Worm (Caenorhabditis elegans) whole organism, L2 larva: Measurements from ENCODE around the gene K05F6.8.
"Not testable (repeated sequence)": the region's sequence is repeated elsewhere in the genome, so short reads cannot be mapped to it uniquely, and the experiment has no call there.

Experiments
- F13H6.1 ChIP-seq: sonication (generic microtip); optimal IDR thresholded peaks from 2 replicates; lab custom pipeline; 2016; ENCODE audit warnings: missing genetic modification characterization, missing compliant biosample characterization
- Y55F3AM.14 ChIP-seq: fragments of 200-800 bp; sonication (Bioruptor generic); optimal IDR thresholded peaks from 2 replicates; lab custom pipeline; 2018; ENCODE audit warnings: mild to moderate bottlenecking, missing genetic modification characterization, missing compliant biosample characterization
- ZK546.5 ChIP-seq: sonication (generic microtip); optimal IDR thresholded peaks from 2 replicates; lab custom pipeline; 2017; ENCODE audit warnings: missing biosample characterization, missing genetic modification characterization
- aly-2 ChIP-seq: fragments of 150-350 bp; optimal IDR thresholded peaks from 2 replicates; lab custom pipeline; 2014; ENCODE audit warnings: missing biosample characterization, missing genetic modification characterization
- ama-1 ChIP-seq: fragments of 150-350 bp; optimal IDR thresholded peaks from 2 replicates; lab custom pipeline; 2018; ENCODE audit warnings: inconsistent platforms
- dmd-4 ChIP-seq: sonication (generic microtip); optimal IDR thresholded peaks from 2 replicates; lab custom pipeline; 2017; ENCODE audit warnings: missing biosample characterization, missing genetic modification characterization
- egl-27 ChIP-seq: sonication (generic microtip); optimal IDR thresholded peaks from 3 replicates; lab custom pipeline; 2017; ENCODE audit warnings: missing biosample characterization, missing genetic modification reagents, missing genetic modification characterization
- elt-3 ChIP-seq: sonication (generic microtip); optimal IDR thresholded peaks from 2 replicates; lab custom pipeline; 2017; ENCODE audit warnings: missing biosample characterization, missing genetic modification characterization
- fos-1 ChIP-seq: fragments of 150-350 bp; optimal IDR thresholded peaks from 2 replicates; lab custom pipeline; 2014; ENCODE audit warnings: missing biosample characterization, missing genetic modification characterization
- gmeb-1 ChIP-seq: fragments of 150-350 bp; optimal IDR thresholded peaks from 2 replicates; lab custom pipeline; 2014; ENCODE audit warnings: missing biosample characterization, missing genetic modification characterization
- lin-39 ChIP-seq: fragments of 150-350 bp; optimal IDR thresholded peaks from 2 replicates; lab custom pipeline; 2014; ENCODE audit warnings: missing biosample characterization, missing genetic modification reagents, missing genetic modification characterization
- lsy-2 ChIP-seq, 2 experiments: fragments of 150-350 bp in 1 of 2; sonication (generic microtip) in 1 of 2; optimal IDR thresholded peaks; 2 replicates each; lab custom pipeline; 2014 to 2017; ENCODE audit warnings: missing biosample characterization in 2 of 2, missing genetic modification characterization in 2 of 2
- mab-5 ChIP-seq: fragments of 150-350 bp; optimal IDR thresholded peaks from 2 replicates; lab custom pipeline; 2014; ENCODE audit warnings: missing biosample characterization, missing genetic modification characterization
- nhr-10 ChIP-seq: sonication (generic microtip); optimal IDR thresholded peaks from 2 replicates; lab custom pipeline; 2017; ENCODE audit warnings: missing biosample characterization, missing genetic modification characterization
- nhr-11 ChIP-seq: fragments of 150-350 bp; optimal IDR thresholded peaks from 2 replicates; lab custom pipeline; 2014; ENCODE audit warnings: missing biosample characterization, missing genetic modification characterization
- nhr-12 ChIP-seq: fragments of 150-350 bp; optimal IDR thresholded peaks from 2 replicates; lab custom pipeline; 2014; ENCODE audit warnings: missing biosample characterization, missing genetic modification characterization
- nhr-129 ChIP-seq: fragments of 150-350 bp; optimal IDR thresholded peaks from 2 replicates; lab custom pipeline; 2014; ENCODE audit warnings: missing biosample characterization, missing genetic modification characterization
- nhr-21 ChIP-seq: fragments of 150-350 bp; optimal IDR thresholded peaks from 2 replicates; lab custom pipeline; 2014; ENCODE audit warnings: missing biosample characterization, missing genetic modification characterization
- nhr-23 ChIP-seq: fragments of 150-350 bp; optimal IDR thresholded peaks from 2 replicates; lab custom pipeline; 2014; ENCODE audit warnings: missing biosample characterization, missing genetic modification reagents, missing genetic modification characterization
- nhr-77 ChIP-seq: fragments of 150-350 bp; optimal IDR thresholded peaks from 2 replicates; lab custom pipeline; 2014; ENCODE audit warnings: missing biosample characterization, missing genetic modification characterization
- peb-1 ChIP-seq: fragments of 150-350 bp; optimal IDR thresholded peaks from 2 replicates; lab custom pipeline; 2014; ENCODE audit warnings: missing biosample characterization, missing genetic modification characterization
- sem-4 ChIP-seq: fragments of 150-350 bp; optimal IDR thresholded peaks from 2 replicates; lab custom pipeline; 2014; ENCODE audit warnings: missing biosample characterization, missing genetic modification reagents, missing genetic modification characterization
- sma-3 ChIP-seq: sonication (generic microtip); optimal IDR thresholded peaks from 2 replicates; lab custom pipeline; 2016; ENCODE audit warnings: missing genetic modification reagents, missing genetic modification characterization, missing compliant biosample characterization
- snpc-4 ChIP-seq: fragments of 150-350 bp; optimal IDR thresholded peaks from 2 replicates; lab custom pipeline; 2014; ENCODE audit warnings: missing biosample characterization, missing genetic modification characterization
- unc-39 ChIP-seq: fragments of 150-350 bp; optimal IDR thresholded peaks from 2 replicates; lab custom pipeline; 2014; ENCODE audit warnings: missing biosample characterization, missing genetic modification characterization
- unc-55 ChIP-seq: fragments of 150-350 bp; sonication (generic microtip); optimal IDR thresholded peaks from 3 replicates; lab custom pipeline; 2014; ENCODE audit warnings: missing biosample characterization, missing genetic modification reagents, missing genetic modification characterization
- ztf-4 ChIP-seq: fragments of 150-350 bp; optimal IDR thresholded peaks from 2 replicates; lab custom pipeline; 2014; ENCODE audit warnings: missing biosample characterization, missing genetic modification characterization

Gene K05F6.8

ce11 chrII:1568214-1568613 is 668 bp upstream of the K05F6.8 start, which contains the start of gene fbxb-49:
fbxb-49 (plus strand) TSS chrII:1568514.
- TF ChIP-seq egl-27 (tag; lab: Kevin White, UChicago) (no peak), nhr-129 (tag; lab: Kevin White, UChicago) (no peak), fos-1 (no peak), unc-55 (GFP tag; lab: Kevin White, UChicago) (no peak), peb-1 (no peak), nhr-10 (tag; lab: Kevin White, UChicago) (no peak), sma-3 (GFP tag; lab: Kevin White, UChicago) (no peak), dmd-4 (tag; lab: Kevin White, UChicago) (no peak)

DNA sequence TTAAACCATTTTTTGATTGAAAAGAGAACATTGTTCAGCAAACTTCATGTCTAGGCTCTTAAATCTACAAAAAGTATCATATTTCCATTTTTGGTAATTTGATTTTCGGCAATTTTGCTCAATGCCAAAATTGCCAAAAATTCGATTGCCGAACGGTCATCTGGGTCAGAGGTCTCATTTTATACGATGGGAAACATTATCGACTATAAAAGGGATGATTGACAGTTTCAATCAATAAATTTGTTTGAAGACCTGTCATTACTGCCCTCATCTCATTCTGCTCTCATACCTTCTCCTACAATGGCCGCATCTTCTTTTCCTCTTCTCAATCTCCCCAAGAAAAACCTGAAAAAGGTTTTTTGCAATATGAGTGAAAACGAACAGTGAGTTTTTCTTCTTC is 5.7 kb downstream of the K05F6.8 start, which contains the start of gene K05F6.14:
K05F6.14 (plus strand) TSS at position 301 of the 400 bp plus-strand sequence.
- TF ChIP-seq nhr-21 (no peak), sma-3 (GFP tag; lab: Kevin White, UChicago) (no peak), ama-1 (lab: Kevin White, UChicago) (no peak), nhr-12 (tag; lab: Kevin White, UChicago) (no peak), egl-27 (tag; lab: Kevin White, UChicago) (no peak), unc-39 (no peak), nhr-77 (no peak), sem-4 (no peak)
- TF ChIP-seq, all 48 proteins: peak for 0

DNA sequence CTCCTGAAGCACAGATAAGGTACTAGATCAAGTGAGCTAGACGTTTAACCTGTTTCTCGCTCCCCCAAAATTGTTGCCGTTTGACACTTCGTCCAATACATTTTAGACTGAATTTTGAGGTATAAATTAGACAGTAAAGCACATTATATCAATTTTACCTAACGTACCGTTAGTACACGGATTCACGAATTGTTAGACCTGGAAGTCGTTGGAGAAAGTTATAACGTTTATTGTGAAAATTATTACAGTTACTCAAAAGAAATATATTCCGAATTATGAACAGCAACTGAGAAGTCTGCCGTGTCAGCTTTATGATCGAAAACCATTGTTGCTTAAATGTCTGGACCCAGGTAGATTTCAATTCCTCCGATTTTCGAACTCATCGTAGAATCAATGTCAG is 6.7 kb downstream of the K05F6.8 start:
- TF ChIP-seq nhr-11 (tag; lab: Kevin White, UChicago) (no peak), aly-2 (no peak)

- TF ChIP-seq ama-1 (lab: Kevin White, UChicago); nhr-21; Y55F3AM.14 (GFP tag; lab: Kevin White, UChicago): not testable (repeated sequence)
Observed at ce11 chrII:1556217-1556616, 11.3 kb downstream of the K05F6.8 start, which contains the start of the genes fbxb-54 and fbxb-50. fbxb-54 (minus strand) TSS chrII:1556317. fbxb-50 (plus strand) TSS chrII:1556443.

DNA sequence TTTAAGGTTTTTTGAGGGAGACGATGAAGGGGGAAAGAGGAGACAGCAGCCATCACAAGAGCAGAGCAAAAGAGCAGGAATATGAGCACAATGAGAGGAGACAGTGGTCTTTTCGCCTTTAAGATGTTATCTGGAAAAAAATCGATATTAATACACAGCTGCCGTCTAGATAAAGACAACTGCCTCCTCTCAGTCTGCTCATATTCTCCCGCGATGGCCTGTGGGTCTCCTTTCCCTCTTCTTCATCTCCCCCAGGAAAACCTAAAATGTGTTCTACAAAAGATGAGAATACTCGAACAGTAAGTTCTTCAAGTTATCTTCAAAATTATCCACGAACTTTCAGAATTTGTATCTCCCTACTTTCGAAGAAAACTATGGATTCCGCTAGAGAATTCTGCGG is 17.0 kb downstream of the K05F6.8 start, which contains the start of the genes fbxb-52 and fbxb-51:
fbxb-52 (minus strand) TSS at position 101 of the 400 bp plus-strand sequence.
fbxb-51 (plus strand) TSS at position 212 of the 400 bp plus-strand sequence.
- TF ChIP-seq mab-5 (tag; lab: Kevin White, UChicago) = no peak
- no peak for TF ChIP-seq unc-55 (GFP tag; lab: Kevin White, UChicago)

- TF ChIP-seq ama-1 (lab: Kevin White, UChicago) = no peak
- no peak for TF ChIP-seq F13H6.1 (tag; lab: Kevin White, UChicago)
- no peak for TF ChIP-seq snpc-4 (tag; lab: Kevin White, UChicago)
- TF ChIP-seq gmeb-1 (tag; lab: Kevin White, UChicago) = no peak
- no peak for TF ChIP-seq ZK546.5 (tag; lab: Kevin White, UChicago)
- TF ChIP-seq nhr-12 (tag; lab: Kevin White, UChicago) = no peak
- TF ChIP-seq nhr-23 = no peak
- no peak for TF ChIP-seq dmd-4 (tag; lab: Kevin White, UChicago)
- TF ChIP-seq nhr-11 (tag; lab: Kevin White, UChicago) = no peak
- TF ChIP-seq unc-55 (GFP tag; lab: Kevin White, UChicago) = no peak
- TF ChIP-seq lsy-2 (tag; optimal IDR thresholded peaks at IDR 0.05; lab: Kevin White, UChicago) = no peak
- TF ChIP-seq aly-2 = no peak
- no peak for TF ChIP-seq sma-3 (GFP tag; lab: Kevin White, UChicago)
- TF ChIP-seq elt-3 (tag; lab: Kevin White, UChicago) = no peak
- TF ChIP-seq peb-1 = no peak
- no peak for TF ChIP-seq nhr-129 (tag; lab: Kevin White, UChicago)
- TF ChIP-seq mab-5 (tag; lab: Kevin White, UChicago) = no peak
- TF ChIP-seq lin-39 (tag; lab: Kevin White, UChicago) = no peak
Observed at ce11 chrII:1545625-1546024, 21.9 kb downstream of the K05F6.8 start, which contains the start of gene K05F6.12. K05F6.12 (plus strand) TSS chrII:1545925.

DNA sequence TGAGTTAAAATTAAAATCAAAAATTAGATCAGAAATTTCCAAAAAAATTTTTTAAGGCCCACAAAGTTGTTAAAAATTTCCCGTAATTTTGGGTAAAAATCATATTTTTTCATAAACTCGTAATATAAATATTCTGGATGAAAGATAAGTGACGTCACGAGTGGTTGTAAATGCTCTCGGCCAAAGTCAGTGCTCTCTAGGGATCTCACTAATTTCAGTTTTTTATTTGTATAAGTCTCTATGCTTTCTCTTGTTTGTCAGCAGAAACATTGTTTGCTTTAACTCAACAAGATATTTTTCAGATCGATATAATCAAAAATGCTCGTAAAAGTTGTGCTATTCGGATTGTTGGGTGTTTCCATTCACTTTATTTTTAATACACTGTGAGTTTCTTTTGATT is 24.4 kb downstream of the K05F6.8 start, which contains the start of gene K05F6.4:
K05F6.4 (plus strand) TSS at position 301 of the 400 bp plus-strand sequence.
- TF ChIP-seq lsy-2 (tag; optimal IDR thresholded peaks at IDR 0.05; lab: Kevin White, UChicago); nhr-10 (tag; lab: Kevin White, UChicago); peb-1: not testable (repeated sequence)

- TF ChIP-seq ztf-4 (tag; lab: Kevin White, UChicago); egl-27 (tag; lab: Kevin White, UChicago); nhr-21: not testable (repeated sequence)
Observed at ce11 chrII:1540628-1541027, 26.9 kb downstream of the K05F6.8 start, which contains the start of gene poml-4. poml-4 (plus strand) TSS chrII:1540928.
